Worm (Caenorhabditis elegans) whole organism, L1 larva: ENCODE data around the gene R09F10.3.

ENCODE experiments used
- ceh-8 ChIP-seq: fragments of 200-800 bp; sonication (Bioruptor generic); optimal IDR thresholded peaks from 2 replicates; lab custom pipeline; 2018; ENCODE audit warnings: mild to moderate bottlenecking, missing genetic modification characterization, moderate library complexity, missing compliant biosample characterization
- elt-2 ChIP-seq: sonication (generic microtip); optimal IDR thresholded peaks from 2 replicates; lab custom pipeline; 2016; ENCODE audit warnings: missing genetic modification characterization, mild to moderate bottlenecking, inconsistent platforms, missing compliant biosample characterization, missing genetic modification reagents
- lin-39 ChIP-seq: fragments of 150-350 bp; optimal IDR thresholded peaks from 2 replicates; lab custom pipeline; 2014; ENCODE audit warnings: missing biosample characterization, missing genetic modification reagents, missing genetic modification characterization
- nhr-77 ChIP-seq: fragments of 150-350 bp; optimal IDR thresholded peaks from 2 replicates; lab custom pipeline; 2014; ENCODE audit warnings: missing biosample characterization, missing genetic modification characterization
- snpc-4 ChIP-seq: fragments of 150-350 bp; optimal IDR thresholded peaks from 2 replicates; lab custom pipeline; 2014; ENCODE audit warnings: missing biosample characterization, missing genetic modification characterization
- tbx-2 ChIP-seq: sonication (generic microtip); optimal IDR thresholded peaks from 2 replicates; lab custom pipeline; 2016; ENCODE audit warnings: missing genetic modification characterization, missing compliant biosample characterization

- TF ChIP-seq lin-39 (tag; lab: Kevin White, UChicago) (no peak), snpc-4 (tag; lab: Kevin White, UChicago) (no peak), tbx-2 (tag; lab: Kevin White, UChicago) (no peak), nhr-77 (tag; lab: Kevin White, UChicago) (no peak), elt-2 (tag; lab: Kevin White, UChicago) (no peak), ceh-8 (GFP tag; lab: Kevin White, UChicago) (no peak)
These were observed 10.4 kb upstream of the R09F10.3 start for ce11 chrX:8284003-8284402.
